Worm (Caenorhabditis elegans) whole organism, midembryonic: Measurements from ENCODE around the gene B0035.3.

Source experiments
- T22C8.4 ChIP-seq: fragments of 200-800 bp; sonication (Bioruptor generic); IDR thresholded peaks from 2 replicates; pipeline ENCODE4 v1.3.6; 2022; ENCODE audit warnings: missing genetic modification characterization, missing compliant biosample characterization
- flt-1 ChIP-seq: fragments of 200-800 bp; sonication (Bioruptor generic); IDR thresholded peaks from 2 replicates; pipeline ENCODE4 v1.3.6; 2022; ENCODE audit warnings: missing genetic modification characterization, missing compliant biosample characterization
- ref-1 ChIP-seq: fragments of 200-800 bp; sonication (Bioruptor generic); conservative IDR thresholded peaks from 2 replicates; pipeline ENCODE4 v1.3.6; 2022; ENCODE audit warnings: missing genetic modification reagents, missing genetic modification characterization, missing compliant biosample characterization
- tab-1 ChIP-seq: fragments of 200-800 bp; sonication (Bioruptor generic); IDR thresholded peaks from 2 replicates; pipeline ENCODE4 v1.3.6; 2022; ENCODE audit warnings: missing genetic modification characterization, missing compliant biosample characterization

DNA sequence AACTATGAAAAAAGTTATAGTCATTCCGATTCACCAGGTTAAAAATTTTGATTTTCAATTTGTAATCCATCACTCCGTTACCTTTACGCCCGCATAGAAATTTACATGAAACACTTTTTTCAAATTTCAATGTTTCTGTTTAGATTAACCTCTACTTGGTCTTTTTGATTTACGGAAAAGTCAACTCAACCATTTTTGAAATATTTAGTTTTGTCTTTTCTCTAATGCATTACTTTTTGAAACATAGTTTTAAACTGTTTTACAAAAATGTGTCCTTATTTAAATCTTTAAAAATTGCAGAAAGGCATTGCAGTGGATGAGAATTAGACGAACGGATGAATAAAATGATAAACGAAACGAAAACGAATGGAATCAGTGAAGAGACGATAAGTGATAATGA is 41.6 kb downstream of the B0035.3 start, which contains the start of gene gtl-2:
- TF ChIP-seq tab-1 (GFP tag; lab: Robert Waterston, UW) (no peak), flt-1 (GFP tag; lab: Robert Waterston, UW) (no peak), ref-1 (GFP tag; lab: Robert Waterston, UW) (no peak), T22C8.4 (no peak)
